Worm (Caenorhabditis elegans) whole organism, midembryonic: ENCODE results near the gene cnc-9.

Experiments
- T22C8.4 ChIP-seq: fragments of 200-800 bp; sonication (Bioruptor generic); IDR thresholded peaks from 2 replicates; pipeline ENCODE4 v1.3.6; 2022; ENCODE audit warnings: missing genetic modification characterization, missing compliant biosample characterization
- cog-1 ChIP-seq: sonication (generic microtip); optimal IDR thresholded peaks from 2 replicates; lab custom pipeline; 2016; ENCODE audit warnings: missing genetic modification characterization, missing compliant biosample characterization
- flt-1 ChIP-seq: fragments of 200-800 bp; sonication (Bioruptor generic); IDR thresholded peaks from 2 replicates; pipeline ENCODE4 v1.3.6; 2022; ENCODE audit warnings: missing genetic modification characterization, missing compliant biosample characterization
- klf-2 ChIP-seq: fragments of 200-800 bp; sonication (Bioruptor generic); conservative IDR thresholded peaks from 2 replicates; pipeline ENCODE4 v1.3.6; 2022; ENCODE audit warnings: missing genetic modification reagents, missing genetic modification characterization, missing compliant biosample characterization
- med-1 ChIP-seq: sonication (generic microtip); optimal IDR thresholded peaks from 2 replicates; lab custom pipeline; 2017; ENCODE audit warnings: missing genetic modification characterization, mild to moderate bottlenecking, missing compliant biosample characterization, antibody characterized with exemption, missing genetic modification reagents; ENCODE audit not compliant: insufficient read depth
- ref-1 ChIP-seq: fragments of 200-800 bp; sonication (Bioruptor generic); conservative IDR thresholded peaks from 2 replicates; pipeline ENCODE4 v1.3.6; 2022; ENCODE audit warnings: missing genetic modification reagents, missing genetic modification characterization, missing compliant biosample characterization
- tab-1 ChIP-seq: fragments of 200-800 bp; sonication (Bioruptor generic); IDR thresholded peaks from 2 replicates; pipeline ENCODE4 v1.3.6; 2022; ENCODE audit warnings: missing genetic modification characterization, missing compliant biosample characterization
- ztf-23 ChIP-seq: fragments of 200-800 bp; sonication (Bioruptor generic); IDR thresholded peaks from 2 replicates; pipeline ENCODE4 v1.3.6; 2022; ENCODE audit warnings: missing genetic modification reagents, missing genetic modification characterization, missing compliant biosample characterization
- ztf-29 ChIP-seq: fragments of 200-800 bp; sonication (Bioruptor generic); IDR thresholded peaks from 2 replicates; pipeline ENCODE4 v1.3.6; 2022; ENCODE audit warnings: missing genetic modification reagents, missing genetic modification characterization, missing compliant biosample characterization

ce11 chrV:7436509-7436908 is 36.5 kb upstream of the cnc-9 start:
- TF ChIP-seq T22C8.4 (GFP tag; lab: Robert Waterston, UW) (no peak), klf-2 (GFP tag; lab: Robert Waterston, UW) (no peak), flt-1 (no peak), med-1 (no peak), cog-1 (tag; lab: Kevin White, UChicago) (no peak), tab-1 (no peak), ref-1 (GFP tag; lab: Robert Waterston, UW) (no peak), ztf-23 (no peak), ztf-29 (no peak)
